Fruit fly (Drosophila melanogaster) whole organism, embryonic: Measurements from ENCODE around the gene Ucp4A.

Experiments used
- Abd-B ChIP-seq: fragments of 200-800 bp; sonication (Bioruptor generic); optimal IDR thresholded peaks from 2 replicates; lab custom pipeline; 2018; ENCODE audit warnings: missing biosample characterization, mild to moderate bottlenecking, missing genetic modification characterization, moderate library complexity
- Awh ChIP-seq: fragments of 200-800 bp; sonication (Bioruptor generic); IDR thresholded peaks from 2 replicates; pipeline ENCODE4, ENCODE4 v1.3.6; 2022; ENCODE audit warnings: missing biosample characterization, missing genetic modification characterization
- C15 ChIP-seq: fragments of 200-800 bp; sonication (Bioruptor generic); IDR thresholded peaks from 3 replicates; pipeline ENCODE4 v1.3.6; 2022; ENCODE audit warnings: missing biosample characterization, missing genetic modification characterization
- CG10431 ChIP-seq: fragments of 200-800 bp; sonication (Bioruptor generic); optimal IDR thresholded peaks from 3 replicates; lab custom pipeline; 2018; ENCODE audit warnings: missing biosample characterization, mild to moderate bottlenecking, missing genetic modification characterization
- CG11723 ChIP-seq: fragments of 200-800 bp; sonication (Bioruptor generic); optimal IDR thresholded peaks from 2 replicates; lab custom pipeline; 2017; ENCODE audit warnings: missing biosample characterization, mild to moderate bottlenecking, missing genetic modification characterization
- CG12659 ChIP-seq: fragments of 200-800 bp; sonication (Bioruptor generic); optimal IDR thresholded peaks from 3 replicates; lab custom pipeline; 2017; ENCODE audit warnings: mild to moderate bottlenecking, missing biosample characterization, missing genetic modification reagents, missing genetic modification characterization
- CG1529 ChIP-seq: fragments of 200-800 bp; sonication (Bioruptor generic); optimal IDR thresholded peaks from 3 replicates; lab custom pipeline; 2018; ENCODE audit warnings: missing biosample characterization, missing genetic modification characterization
- CG17359 ChIP-seq: fragments of 200-800 bp; sonication (Bioruptor generic); optimal IDR thresholded peaks from 3 replicates; lab custom pipeline; 2018; ENCODE audit warnings: missing biosample characterization, mild to moderate bottlenecking, missing genetic modification characterization, moderate library complexity
- CG18764 ChIP-seq: fragments of 200-800 bp; sonication (Bioruptor generic); optimal IDR thresholded peaks from 3 replicates; lab custom pipeline; 2016; ENCODE audit warnings: missing biosample characterization, missing genetic modification characterization
- CG2202 ChIP-seq: fragments of 200-800 bp; sonication (Bioruptor generic); optimal IDR thresholded peaks from 2 replicates; lab custom pipeline; 2018; ENCODE audit warnings: missing biosample characterization, mild to moderate bottlenecking, missing genetic modification characterization
- CG30020 ChIP-seq: fragments of 200-800 bp; optimal IDR thresholded peaks from 2 replicates; lab custom pipeline; 2019; ENCODE audit warnings: missing biosample characterization, mild to moderate bottlenecking, missing genetic modification characterization, moderate library complexity
- CG30403 ChIP-seq: fragments of 200-800 bp; sonication (Bioruptor generic); optimal IDR thresholded peaks from 3 replicates; lab custom pipeline; 2016; ENCODE audit warnings: missing biosample characterization, missing genetic modification characterization
- CG3163 ChIP-seq: fragments of 200-800 bp; sonication (Bioruptor generic); optimal IDR thresholded peaks from 3 replicates; lab custom pipeline; 2016; ENCODE audit warnings: missing biosample characterization, missing genetic modification characterization
- CG3281 ChIP-seq: fragments of 200-800 bp; sonication (Bioruptor generic); optimal IDR thresholded peaks from 3 replicates; lab custom pipeline; 2017; ENCODE audit warnings: missing biosample characterization, mild to moderate bottlenecking, missing genetic modification characterization
- CG34224 ChIP-seq: fragments of 200-800 bp; sonication (Bioruptor generic); IDR thresholded peaks from 3 replicates; pipeline ENCODE4 v1.3.6; 2022; ENCODE audit warnings: missing biosample characterization, missing genetic modification characterization; ENCODE audit not compliant: partially characterized antibody
- CG34422 ChIP-seq: fragments of 200-800 bp; sonication (Bioruptor generic); IDR thresholded peaks from 3 replicates; pipeline ENCODE4 v1.3.6; 2022; ENCODE audit warnings: missing biosample characterization, missing genetic modification characterization
- CG7357 ChIP-seq: fragments of 200-800 bp; sonication (Bioruptor generic); IDR thresholded peaks from 3 replicates; pipeline ENCODE4 v1.3.6; 2022; ENCODE audit warnings: missing biosample characterization, missing genetic modification characterization
- Camta ChIP-seq: fragments of 200-800 bp; sonication (Bioruptor generic); optimal IDR thresholded peaks from 2 replicates; lab custom pipeline; 2016; ENCODE audit warnings: missing biosample characterization, missing genetic modification characterization
- ERR ChIP-seq: fragments of 200-800 bp; sonication (Bioruptor generic); optimal IDR thresholded peaks from 2 replicates; lab custom pipeline; 2016; ENCODE audit warnings: missing biosample characterization, missing genetic modification characterization
- Ets65A ChIP-seq: fragments of 200-800 bp; sonication (Bioruptor generic); peaks from one replicate; lab custom pipeline; 2016; ENCODE audit warnings: missing biosample characterization, missing genetic modification characterization
- HLHmδ ChIP-seq: fragments of 200-800 bp; sonication (Bioruptor generic); optimal IDR thresholded peaks from 2 replicates; lab custom pipeline; 2018; ENCODE audit warnings: missing biosample characterization, mild to moderate bottlenecking, missing genetic modification characterization, moderate library complexity
- Lhr ChIP-seq: fragments of 200-800 bp; sonication (Bioruptor generic); optimal IDR thresholded peaks from 3 replicates; lab custom pipeline; 2017; ENCODE audit warnings: mild to moderate bottlenecking, missing biosample characterization, missing genetic modification reagents, missing genetic modification characterization
- Neu2 ChIP-seq: fragments of 200-800 bp; sonication (Bioruptor generic); optimal IDR thresholded peaks from 3 replicates; lab custom pipeline; 2016; ENCODE audit warnings: missing biosample characterization, missing genetic modification characterization, borderline replicate concordance
- Rfx ChIP-seq: fragments of 200-800 bp; sonication (Bioruptor generic); IDR thresholded peaks from 2 replicates; pipeline ENCODE4 v1.3.6; 2022; ENCODE audit warnings: missing biosample characterization, missing genetic modification characterization
- Rx ChIP-seq: fragments of 200-800 bp; sonication (Bioruptor generic); IDR thresholded peaks from 2 replicates; pipeline ENCODE4 v1.3.6; 2022; ENCODE audit warnings: missing biosample characterization, missing genetic modification characterization
- Side ChIP-seq: fragments of 200-800 bp; sonication (Bioruptor generic); optimal IDR thresholded peaks from 2 replicates; lab custom pipeline; 2016; ENCODE audit warnings: missing biosample characterization, missing genetic modification characterization
- Sox100B ChIP-seq: fragments of 200-800 bp; sonication (Bioruptor generic); optimal IDR thresholded peaks from 3 replicates; lab custom pipeline; 2018; ENCODE audit warnings: missing biosample characterization, mild to moderate bottlenecking, missing genetic modification characterization
- YL-1 ChIP-seq: fragments of 200-800 bp; sonication (Bioruptor generic); optimal IDR thresholded peaks from 3 replicates; lab custom pipeline; 2017; ENCODE audit warnings: missing biosample characterization, mild to moderate bottlenecking, missing genetic modification characterization
- ash1 ChIP-seq: fragments of 200-800 bp; sonication (Bioruptor generic); optimal IDR thresholded peaks from 2 replicates; lab custom pipeline; 2018; ENCODE audit warnings: missing biosample characterization, mild to moderate bottlenecking, missing genetic modification characterization
- caup ChIP-seq: fragments of 200-800 bp; sonication (Bioruptor generic); optimal IDR thresholded peaks from 3 replicates; lab custom pipeline; 2017; ENCODE audit warnings: missing biosample characterization, mild to moderate bottlenecking, missing genetic modification characterization, moderate library complexity; ENCODE audit not compliant: severe bottlenecking
- croc ChIP-seq: fragments of 200-800 bp; sonication (Bioruptor generic); conservative IDR thresholded peaks from 3 replicates; pipeline ENCODE4 v1.3.6; 2022; ENCODE audit warnings: missing biosample characterization, missing genetic modification characterization
- dpn ChIP-seq, 2 experiments: fragments of 200-800 bp; sonication (Bioruptor generic); optimal IDR thresholded peaks; 3 replicates each; lab custom pipeline; 2016; ENCODE audit warnings: missing biosample characterization in 2 of 2, missing genetic modification characterization in 2 of 2
- ftz-f1 ChIP-seq: fragments of 200-800 bp; sonication (Bioruptor generic); optimal IDR thresholded peaks from 2 replicates; lab custom pipeline; 2016; ENCODE audit warnings: missing biosample characterization, missing genetic modification characterization
- gce ChIP-seq: fragments of 200-800 bp; sonication (Bioruptor generic); IDR thresholded peaks from 3 replicates; pipeline ENCODE4 v1.3.6; 2022; ENCODE audit warnings: missing biosample characterization, missing genetic modification characterization
- h ChIP-seq: fragments of >200 bp; optimal IDR thresholded peaks from 2 replicates; lab custom pipeline; 2017
- ind ChIP-seq: fragments of 200-800 bp; sonication (Bioruptor generic); optimal IDR thresholded peaks from 3 replicates; lab custom pipeline; 2016; ENCODE audit warnings: missing biosample characterization, missing genetic modification characterization
- jing ChIP-seq: fragments of 200-800 bp; sonication (Bioruptor generic); optimal IDR thresholded peaks from 2 replicates; lab custom pipeline; 2018; ENCODE audit warnings: missing biosample characterization, mild to moderate bottlenecking, missing genetic modification characterization
- kah ChIP-seq: fragments of 200-800 bp; sonication (Bioruptor generic); optimal IDR thresholded peaks from 2 replicates; lab custom pipeline; 2018; ENCODE audit warnings: missing biosample characterization, mild to moderate bottlenecking, missing genetic modification characterization
- ken ChIP-seq: fragments of 200-800 bp; sonication (Bioruptor generic); IDR thresholded peaks from 3 replicates; pipeline ENCODE4 v1.3.6; 2022; ENCODE audit warnings: missing biosample characterization, missing genetic modification characterization
- ro ChIP-seq: fragments of 200-800 bp; sonication (Bioruptor generic); IDR thresholded peaks from 2 replicates; pipeline ENCODE4 v1.3.6; 2022; ENCODE audit warnings: missing biosample characterization, missing genetic modification characterization
- sc ChIP-seq, 3 experiments: fragments of >200 bp in 2 of 3; fragments of 200-800 bp in 1 of 3; sonication (Bioruptor generic) in 1 of 3; optimal IDR thresholded peaks; 2 replicates in 2 of 3; 3 replicates in 1 of 3; lab custom pipeline; 2017; ENCODE audit warnings: mild to moderate bottlenecking in 1 of 3, missing biosample characterization in 1 of 3, missing genetic modification characterization in 1 of 3, missing genetic modification reagents in 1 of 3
- sens ChIP-seq: fragments of 200-800 bp; sonication (Bioruptor generic); peaks from one replicate; lab custom pipeline; 2016; ENCODE audit warnings: missing biosample characterization, missing genetic modification characterization
- slp2 ChIP-seq: fragments of 200-800 bp; sonication (Bioruptor generic); optimal IDR thresholded peaks from 2 replicates; lab custom pipeline; 2016; ENCODE audit warnings: missing biosample characterization, missing genetic modification characterization
- sob ChIP-seq: fragments of 200-800 bp; sonication (Bioruptor generic); IDR thresholded peaks from 2 replicates; pipeline ENCODE4 v1.3.6; 2022; ENCODE audit warnings: missing biosample characterization, missing genetic modification characterization
- ssp ChIP-seq: fragments of 200-800 bp; sonication (Bioruptor generic); IDR thresholded peaks from 2 replicates; pipeline ENCODE4 v1.3.6; 2022; ENCODE audit warnings: missing biosample characterization, missing genetic modification characterization
- tio ChIP-seq: fragments of 200-800 bp; sonication (Bioruptor generic); optimal IDR thresholded peaks from 2 replicates; lab custom pipeline; 2017; ENCODE audit warnings: missing biosample characterization, missing genetic modification characterization, inconsistent platforms
- tna ChIP-seq: fragments of 200-800 bp; sonication (Bioruptor generic); IDR thresholded peaks from 2 replicates; pipeline ENCODE4 v1.3.6; 2022; ENCODE audit warnings: missing biosample characterization, missing genetic modification characterization; ENCODE audit not compliant: partially characterized antibody
- usp ChIP-seq: fragments of >200 bp; optimal IDR thresholded peaks from 2 replicates; lab custom pipeline; 2017; ENCODE audit warnings: missing biosample characterization, missing genetic modification characterization
- vfl ChIP-seq: fragments of 200-800 bp; sonication (Bioruptor generic); optimal IDR thresholded peaks from 2 replicates; lab custom pipeline; 2016; ENCODE audit warnings: missing biosample characterization, missing genetic modification characterization
- vvl ChIP-seq: fragments of 200-800 bp; sonication (Bioruptor generic); IDR thresholded peaks from 2 replicates; pipeline ENCODE4 v1.3.6; 2022; ENCODE audit warnings: missing biosample characterization, missing genetic modification characterization
- wor ChIP-seq: fragments of 200-800 bp; sonication (Bioruptor generic); IDR thresholded peaks from 2 replicates; pipeline ENCODE4 v1.3.6; 2022; ENCODE audit warnings: missing biosample characterization, missing genetic modification characterization
- zf30C ChIP-seq: fragments of 200-800 bp; sonication (Bioruptor generic); optimal IDR thresholded peaks from 3 replicates; lab custom pipeline; 2018; ENCODE audit warnings: missing biosample characterization, mild to moderate bottlenecking, missing genetic modification characterization

The Ucp4A gene

dm6 chrX:17844623-17845022 lies at the start of gene Ucp4A, which contains the start of gene CG8142:
Gene Ucp4A, plus strand, starts transcription at chrX:17844949.
Gene CG8142, minus strand, starts transcription at chrX:17844704.
- TF ChIP-seq Camta (GFP tag; lab: Kevin White, UChicago) (peak; percentile 42), Side (GFP tag; lab: Kevin White, UChicago) (peak; percentile 36), Awh (peak; percentile 95), CG30020 (tag; lab: Kevin White, UChicago) (peak; percentile 76), kah (GFP tag; lab: Kevin White, UChicago) (peak; percentile 74), CG3163 (GFP tag; lab: Kevin White, UChicago) (no peak), CG11723 (GFP tag; lab: Kevin White, UChicago) (peak; percentile 66), slp2 (GFP tag; lab: Kevin White, UChicago) (peak; percentile 39), jing (no peak), croc (GFP tag; lab: Robert Waterston, UW) (peak; percentile 93), ERR (GFP tag; lab: Kevin White, UChicago) (no peak), vfl (GFP tag; lab: Kevin White, UChicago) (peak; percentile 72), ro (GFP tag; lab: Robert Waterston, UW) (peak; percentile 90), CG34422 (GFP tag; lab: Robert Waterston, UW) (peak; percentile 97), CG18764 (GFP tag; lab: Kevin White, UChicago) (peak; percentile 85), h (no peak), gce (GFP tag; lab: Robert Waterston, UW) (peak; percentile 89), Sox100B (GFP tag; lab: Kevin White, UChicago) (peak; percentile 90), tio (GFP tag; lab: Kevin White, UChicago) (peak; percentile 91), YL-1 (peak; percentile 41), ind (GFP tag; lab: Kevin White, UChicago) (peak; percentile 93), CG7357 (GFP tag; lab: Robert Waterston, UW) (peak; percentile 89), dpn (GFP tag; optimal IDR thresholded peaks at IDR 0.05; lab: Kevin White, UChicago) (peak; percentile 73 to 90), CG10431 (GFP tag; lab: Kevin White, UChicago) (peak; percentile 42), CG17359 (tag; lab: Kevin White, UChicago) (peak; percentile 93), CG12659 (GFP tag; lab: Kevin White, UChicago) (peak; percentile 89), usp (GFP tag; lab: Kevin White, UChicago) (no peak), sens (GFP tag; lab: Kevin White, UChicago) (peak; percentile 86), sc (optimal IDR thresholded peaks at IDR 0.05; lab: Kevin White, UChicago) (no peak), sc (GFP tag; optimal IDR thresholded peaks at IDR 0.05; lab: Kevin White, UChicago) (peak; percentile 79), Ets65A (GFP tag; lab: Kevin White, UChicago) (peak; percentile 96), zf30C (GFP tag; lab: Kevin White, UChicago) (peak; percentile 91), Rx (peak; percentile 89), CG3281 (peak; percentile 90), CG30403 (peak; percentile 95), ftz-f1 (GFP tag; lab: Kevin White, UChicago) (peak; percentile 25), ken (GFP tag; lab: Robert Waterston, UW) (peak; percentile 93), Neu2 (no peak), Lhr (peak; percentile 75), CG1529 (GFP tag; lab: Kevin White, UChicago) (peak; percentile 66), CG2202 (tag; lab: Kevin White, UChicago) (peak; percentile 60), C15 (GFP tag; lab: Robert Waterston, UW) (peak; percentile 89), wor (GFP tag; lab: Robert Waterston, UW) (peak; percentile 95), CG34224 (GFP tag; lab: Robert Waterston, UW) (0 out of 3 replicates have a peak, but pooled peaks have one; percentile 12), Abd-B (GFP tag; lab: Kevin White, UChicago) (peak; percentile 95), tna (no peak), caup (GFP tag; lab: Kevin White, UChicago) (peak; percentile 89), vvl (GFP tag; lab: Robert Waterston, UW) (peak; percentile 97), sob (GFP tag; lab: Robert Waterston, UW) (peak; percentile 96), HLHmδ (no peak), ash1 (GFP tag; lab: Kevin White, UChicago) (no peak), Rfx (GFP tag; lab: Robert Waterston, UW) (peak; percentile 96), ssp (GFP tag; lab: Robert Waterston, UW) (peak; percentile 93)
